Worm (Caenorhabditis elegans) whole organism, L1 larva: ENCODE measurements around the gene F49F1.12.
"Not testable (repeated sequence)": the region's sequence is repeated elsewhere in the genome, so short reads cannot be mapped to it uniquely, and the experiment has no call there.

Experiments
- C34B4.2 ChIP-seq: sonication (generic microtip); optimal IDR thresholded peaks from 2 replicates; lab custom pipeline; 2017; ENCODE audit warnings: mild to moderate bottlenecking, missing genetic modification characterization, missing compliant biosample characterization
- F16B12.6 ChIP-seq: fragments of 150-350 bp; optimal IDR thresholded peaks from 2 replicates; lab custom pipeline; 2014; ENCODE audit warnings: missing biosample characterization, missing genetic modification characterization
- ama-1 ChIP-seq: fragments of 150-350 bp; optimal IDR thresholded peaks from 2 replicates; lab custom pipeline; 2014
- blmp-1 ChIP-seq: fragments of 150-350 bp; optimal IDR thresholded peaks from 2 replicates; lab custom pipeline; 2014; ENCODE audit warnings: missing biosample characterization, missing genetic modification characterization
- ceh-82 ChIP-seq, 3 experiments: fragments of 150-350 bp in 1 of 3; sonication (generic microtip) in 2 of 3; optimal IDR thresholded peaks; 2 replicates each; lab custom pipeline; 2014 to 2017; ENCODE audit warnings: missing biosample characterization in 3 of 3, missing genetic modification characterization in 3 of 3
- egl-13 ChIP-seq: sonication (generic microtip); optimal IDR thresholded peaks from 2 replicates; lab custom pipeline; 2016; ENCODE audit warnings: missing genotype, missing genetic modification reagents, missing genetic modification characterization, missing compliant biosample characterization
- elt-2 ChIP-seq: sonication (generic microtip); optimal IDR thresholded peaks from 2 replicates; lab custom pipeline; 2016; ENCODE audit warnings: missing genetic modification characterization, mild to moderate bottlenecking, inconsistent platforms, missing compliant biosample characterization, missing genetic modification reagents
- elt-3 ChIP-seq, 6 experiments: fragments of 150-350 bp in 1 of 6; sonication (generic microtip); optimal IDR thresholded peaks; 2 replicates each; lab custom pipeline; 2017 to 2018; ENCODE audit warnings: missing biosample characterization in 6 of 6, missing genetic modification characterization in 6 of 6, inconsistent platforms in 1 of 6
- fos-1 ChIP-seq: fragments of 150-350 bp; optimal IDR thresholded peaks from 2 replicates; lab custom pipeline; 2014; ENCODE audit warnings: missing biosample characterization, missing genetic modification characterization
- mep-1 ChIP-seq: fragments of 150-350 bp; optimal IDR thresholded peaks from 2 replicates; lab custom pipeline; 2014; ENCODE audit warnings: missing biosample characterization, missing genetic modification characterization
- nhr-76 ChIP-seq: sonication (generic microtip); optimal IDR thresholded peaks from 2 replicates; lab custom pipeline; 2017; ENCODE audit warnings: missing biosample characterization, missing genetic modification characterization
- pqm-1 ChIP-seq: sonication (generic microtip); optimal IDR thresholded peaks from 3 replicates; lab custom pipeline; 2017; ENCODE audit warnings: missing biosample characterization, missing genetic modification characterization

DNA sequence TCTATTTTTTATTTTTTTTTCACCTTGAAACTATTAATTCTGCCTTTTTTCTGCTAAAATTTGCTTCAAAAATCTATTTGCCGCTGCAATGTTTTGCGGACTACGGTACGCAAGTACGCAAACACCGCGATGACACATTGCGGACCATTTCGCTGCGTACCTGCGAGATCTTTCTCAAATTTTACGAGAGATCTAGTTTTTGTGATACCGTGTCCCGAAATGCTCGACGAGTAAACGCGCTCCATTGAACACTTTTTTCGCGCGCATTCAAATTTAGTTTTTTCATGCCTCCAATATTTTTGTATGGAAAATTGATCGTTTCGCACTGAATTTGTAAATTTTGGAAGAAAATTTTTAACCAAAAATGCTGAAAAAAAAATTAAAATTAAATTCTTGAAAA, 41.9 kb upstream of the F49F1.12 start:
- TF ChIP-seq egl-13 (tag; lab: Kevin White, UChicago) (peak; percentile 31), F16B12.6 (peak; percentile 46)
- not testable (repeated sequence) for TF ChIP-seq elt-2 (tag; lab: Kevin White, UChicago); ama-1 (lab: Kevin White, UChicago); mep-1 (tag; lab: Kevin White, UChicago); blmp-1 (tag; lab: Kevin White, UChicago); ceh-82 (tag; optimal IDR thresholded peaks at IDR 0.05; lab: Kevin White, UChicago); C34B4.2; pqm-1 (tag; lab: Kevin White, UChicago); nhr-76 (tag; lab: Kevin White, UChicago); fos-1 (tag; lab: Kevin White, UChicago); elt-3 (tag; optimal IDR thresholded peaks at IDR 0.05; lab: Kevin White, UChicago)
